Fruit fly (Drosophila melanogaster) whole organism, pupa: ENCODE results near the gene CG1503.

Source experiments
- CG10348 ChIP-seq: fragments of 200-800 bp; sonication (Bioruptor generic); IDR thresholded peaks from 2 replicates; pipeline ENCODE4 v1.3.6; 2022; ENCODE audit warnings: missing biosample characterization, missing genetic modification characterization
- CG14655 ChIP-seq: fragments of 200-800 bp; sonication (Bioruptor generic); optimal IDR thresholded peaks from 3 replicates; lab custom pipeline; 2017; ENCODE audit warnings: mild to moderate bottlenecking, missing biosample characterization, missing genetic modification reagents, missing genetic modification characterization
- CG15710 ChIP-seq: fragments of 200-800 bp; sonication (Bioruptor generic); optimal IDR thresholded peaks from 2 replicates; lab custom pipeline; 2018; ENCODE audit warnings: missing biosample characterization, mild to moderate bottlenecking, missing genetic modification characterization, moderate library complexity
- CG17806 ChIP-seq: fragments of 200-800 bp; sonication (Bioruptor generic); optimal IDR thresholded peaks from 2 replicates; lab custom pipeline; 2018; ENCODE audit warnings: missing biosample characterization, mild to moderate bottlenecking, missing genetic modification characterization, moderate library complexity
- CG32121 ChIP-seq: fragments of 200-800 bp; sonication (Bioruptor generic); IDR thresholded peaks from 2 replicates; pipeline ENCODE4 v1.3.6; 2022; ENCODE audit warnings: missing biosample characterization, missing genetic modification characterization
- CG4496 ChIP-seq: fragments of 200-800 bp; sonication (Bioruptor generic); IDR thresholded peaks from 3 replicates; pipeline ENCODE4 v1.3.6; 2022; ENCODE audit warnings: missing biosample characterization, missing genetic modification characterization
- CG8159 ChIP-seq: fragments of 200-800 bp; sonication (Bioruptor generic); optimal IDR thresholded peaks from 3 replicates; lab custom pipeline; 2018; ENCODE audit warnings: missing biosample characterization, mild to moderate bottlenecking, missing genetic modification characterization, moderate library complexity
- CG9948 ChIP-seq: fragments of 200-800 bp; sonication (Bioruptor generic); optimal IDR thresholded peaks from 2 replicates; lab custom pipeline; 2018; ENCODE audit warnings: missing biosample characterization, mild to moderate bottlenecking, missing genetic modification characterization, moderate library complexity
- D1 ChIP-seq: fragments of 200-800 bp; sonication (Bioruptor generic); optimal IDR thresholded peaks from 2 replicates; lab custom pipeline; 2018; ENCODE audit warnings: missing biosample characterization, mild to moderate bottlenecking, missing genetic modification characterization, moderate library complexity
- EcR ChIP-seq: fragments of 200-800 bp; sonication (Bioruptor generic); optimal IDR thresholded peaks from 3 replicates; lab custom pipeline; 2019; ENCODE audit warnings: missing biosample characterization, missing genetic modification characterization, mild to moderate bottlenecking, moderate library complexity, missing genetic modification reagents
- Ets98B ChIP-seq: fragments of 200-800 bp; sonication (Bioruptor generic); IDR thresholded peaks from 2 replicates; pipeline ENCODE4 v1.3.6; 2022; ENCODE audit warnings: missing biosample characterization, missing genetic modification characterization
- fd96Ca ChIP-seq: fragments of 200-800 bp; sonication (Bioruptor generic); IDR thresholded peaks from 3 replicates; pipeline ENCODE4 v1.3.6; 2022; ENCODE audit warnings: missing biosample characterization, missing genetic modification characterization

DNA sequence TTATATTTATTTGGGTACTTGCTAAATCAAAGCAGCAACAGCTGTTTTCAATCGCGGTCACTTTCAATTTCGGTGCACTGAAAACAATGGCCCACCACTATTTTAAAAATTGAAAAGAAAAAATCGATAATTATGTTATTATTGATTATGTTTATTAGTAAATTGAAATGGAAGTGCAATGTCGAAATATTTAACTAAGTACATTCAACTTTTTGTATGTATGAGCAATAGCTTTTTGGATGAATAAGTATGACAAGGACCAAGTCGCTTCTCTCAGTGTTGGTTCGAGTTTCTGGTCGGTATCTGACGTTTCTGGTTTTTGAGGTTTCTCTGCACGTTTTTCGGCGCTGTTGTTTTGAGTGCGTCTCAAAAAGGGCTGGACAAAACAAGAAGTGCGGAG is 18.0 kb upstream of the CG1503 start:
- TF ChIP-seq CG9948 (tag; lab: Kevin White, UChicago), result peak; percentile 59
- TF ChIP-seq CG14655 (GFP tag; lab: Kevin White, UChicago), result peak; percentile 65
- TF ChIP-seq D1 (tag; lab: Kevin White, UChicago), result no peak
- TF ChIP-seq CG32121, result peak; percentile 73
- peak; percentile 50; the same call in 1 of the 3 replicates for TF ChIP-seq fd96Ca
- TF ChIP-seq CG8159 (tag; lab: Kevin White, UChicago), result peak; percentile 78
- TF ChIP-seq EcR, result no peak
- TF ChIP-seq Ets98B (GFP tag; lab: Robert Waterston, UW), result peak; percentile 70
- TF ChIP-seq CG10348, result no peak
- peak; percentile 75; the same call in 2 of the 3 replicates for TF ChIP-seq CG4496 (GFP tag; lab: Robert Waterston, UW)
- peak; percentile 70 for TF ChIP-seq CG15710 (tag; lab: Kevin White, UChicago)
- peak; percentile 65 for TF ChIP-seq CG17806 (tag; lab: Kevin White, UChicago)
